Fruit fly (Drosophila melanogaster) whole organism, adult: ENCODE data around the gene CG5665.

Source experiments
- CG11617 ChIP-seq: fragments of 200-800 bp; sonication (Bioruptor generic); optimal IDR thresholded peaks from 2 replicates; lab custom pipeline; 2017; ENCODE audit warnings: mild to moderate bottlenecking, missing biosample characterization, missing genetic modification reagents, missing genetic modification characterization
- CG12768 ChIP-seq: fragments of 200-800 bp; sonication (Bioruptor generic); optimal IDR thresholded peaks from 2 replicates; lab custom pipeline; 2017; ENCODE audit warnings: missing biosample characterization, missing genetic modification characterization, mild to moderate bottlenecking, moderate library complexity, missing genetic modification reagents
- CG14711 ChIP-seq: fragments of 200-800 bp; sonication (Bioruptor generic); optimal IDR thresholded peaks from 2 replicates; lab custom pipeline; 2018; ENCODE audit warnings: missing biosample characterization, mild to moderate bottlenecking, missing genetic modification characterization, moderate library complexity
- CG1620 ChIP-seq: fragments of 200-800 bp; sonication (Bioruptor generic); optimal IDR thresholded peaks from 2 replicates; lab custom pipeline; 2016; ENCODE audit warnings: missing biosample characterization, missing genetic modification characterization
- CG33017 ChIP-seq: fragments of 200-800 bp; sonication (Bioruptor generic); optimal IDR thresholded peaks from 2 replicates; lab custom pipeline; 2018; ENCODE audit warnings: missing biosample characterization, mild to moderate bottlenecking, missing genetic modification characterization, moderate library complexity
- CG5204 ChIP-seq: fragments of 200-800 bp; sonication (Bioruptor generic); optimal IDR thresholded peaks from 2 replicates; lab custom pipeline; 2016; ENCODE audit warnings: missing biosample characterization, missing genetic modification characterization
- CG7045 ChIP-seq: fragments of 200-800 bp; sonication (Bioruptor generic); optimal IDR thresholded peaks from 2 replicates; lab custom pipeline; 2017; ENCODE audit warnings: missing biosample characterization, mild to moderate bottlenecking, missing genetic modification characterization
- CG7101 ChIP-seq: fragments of 200-800 bp; sonication (Bioruptor generic); optimal IDR thresholded peaks from 2 replicates; lab custom pipeline; 2018; ENCODE audit warnings: missing biosample characterization, mild to moderate bottlenecking, missing genetic modification characterization, moderate library complexity
- Clk ChIP-seq: fragments of 200-800 bp; sonication (Bioruptor generic); optimal IDR thresholded peaks from 2 replicates; lab custom pipeline; 2017; ENCODE audit warnings: missing biosample characterization, missing genetic modification characterization
- Crg-1 ChIP-seq: fragments of 200-800 bp; sonication (Bioruptor generic); optimal IDR thresholded peaks from 2 replicates; lab custom pipeline; 2016; ENCODE audit warnings: missing biosample characterization, missing genetic modification characterization
- Hr96 ChIP-seq: fragments of 200-800 bp; sonication (Bioruptor generic); optimal IDR thresholded peaks from 2 replicates; lab custom pipeline; 2016; ENCODE audit warnings: missing biosample characterization, missing genetic modification characterization
- Mnt ChIP-seq: fragments of 200-800 bp; sonication (Bioruptor generic); optimal IDR thresholded peaks from 2 replicates; lab custom pipeline; 2016; ENCODE audit warnings: missing biosample characterization, mild to moderate bottlenecking, missing genetic modification characterization
- bab1 ChIP-seq: fragments of 200-800 bp; sonication (Bioruptor generic); optimal IDR thresholded peaks from 3 replicates; lab custom pipeline; 2019; ENCODE audit warnings: missing biosample characterization, mild to moderate bottlenecking, missing genetic modification characterization, moderate library complexity
- cic ChIP-seq: fragments of 200-800 bp; sonication (Bioruptor generic); optimal IDR thresholded peaks from 2 replicates; lab custom pipeline; 2017; ENCODE audit warnings: missing biosample characterization, mild to moderate bottlenecking, missing genetic modification characterization, moderate library complexity
- cnc ChIP-seq, 2 experiments: fragments of >200 bp; optimal IDR thresholded peaks; 2 replicates each; lab custom pipeline; 2017
- kay ChIP-seq: fragments of 200-800 bp; sonication (Bioruptor generic); peaks from one replicate; lab custom pipeline; 2016; ENCODE audit warnings: missing biosample characterization, missing genetic modification characterization, borderline replicate concordance
- ovo ChIP-seq: fragments of 200-800 bp; sonication (Bioruptor generic); optimal IDR thresholded peaks from 2 replicates; lab custom pipeline; 2016; ENCODE audit warnings: missing biosample characterization, missing genetic modification characterization
- pad ChIP-seq: fragments of 200-800 bp; sonication (Bioruptor generic); optimal IDR thresholded peaks from 3 replicates; lab custom pipeline; 2017; ENCODE audit warnings: missing biosample characterization, missing genetic modification characterization, mild to moderate bottlenecking, moderate library complexity, missing genetic modification reagents
- tj ChIP-seq: fragments of 200-800 bp; sonication (Bioruptor generic); optimal IDR thresholded peaks from 3 replicates; lab custom pipeline; 2017; ENCODE audit warnings: missing biosample characterization, mild to moderate bottlenecking, missing genetic modification characterization, moderate library complexity
- toe ChIP-seq: fragments of 200-800 bp; sonication (Bioruptor generic); optimal IDR thresholded peaks from 2 replicates; lab custom pipeline; 2016; ENCODE audit warnings: missing biosample characterization, missing genetic modification characterization

The CG5665 gene

dm6 chr3L:20348581-20349093, 9.7 kb upstream of the CG5665 start:
- TF ChIP-seq cic (GFP tag; lab: Kevin White, UChicago) (no peak), pad (GFP tag; lab: Kevin White, UChicago) (peak; percentile 93)

DNA sequence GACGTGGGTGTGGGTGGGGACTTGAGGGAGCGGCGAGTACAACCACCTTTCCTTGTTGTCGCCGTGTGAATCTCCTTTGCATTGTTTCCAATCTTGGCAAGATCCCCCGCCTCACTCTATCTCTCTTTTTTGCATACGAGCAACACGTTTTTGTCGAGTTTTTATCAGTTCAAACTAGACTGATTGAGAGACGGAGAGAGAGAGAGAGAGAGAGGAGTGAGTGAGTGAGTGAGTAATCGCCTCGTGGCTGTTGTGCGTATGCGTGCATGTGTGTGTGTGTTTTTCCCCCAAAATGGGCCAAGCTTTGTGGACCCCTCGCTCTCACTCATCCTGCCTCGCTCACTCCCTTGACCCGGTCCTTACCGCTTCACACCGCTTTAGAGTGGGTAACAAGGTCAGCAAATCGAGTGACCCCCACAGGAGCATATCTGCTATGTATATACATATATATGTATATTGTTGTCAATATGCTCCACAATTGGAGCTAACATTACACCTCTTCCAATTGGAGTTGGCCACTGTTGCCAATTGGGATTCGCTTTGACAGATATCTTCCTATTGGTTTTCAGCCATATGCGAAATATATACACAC, 8.9 kb upstream of the CG5665 start:
- peak; percentile 92 for TF ChIP-seq kay (GFP tag; lab: Kevin White, UChicago)
- TF ChIP-seq CG5204 (GFP tag; lab: Kevin White, UChicago) = no peak
- peak; percentile 52 for TF ChIP-seq Mnt (GFP tag; lab: Kevin White, UChicago)

DNA sequence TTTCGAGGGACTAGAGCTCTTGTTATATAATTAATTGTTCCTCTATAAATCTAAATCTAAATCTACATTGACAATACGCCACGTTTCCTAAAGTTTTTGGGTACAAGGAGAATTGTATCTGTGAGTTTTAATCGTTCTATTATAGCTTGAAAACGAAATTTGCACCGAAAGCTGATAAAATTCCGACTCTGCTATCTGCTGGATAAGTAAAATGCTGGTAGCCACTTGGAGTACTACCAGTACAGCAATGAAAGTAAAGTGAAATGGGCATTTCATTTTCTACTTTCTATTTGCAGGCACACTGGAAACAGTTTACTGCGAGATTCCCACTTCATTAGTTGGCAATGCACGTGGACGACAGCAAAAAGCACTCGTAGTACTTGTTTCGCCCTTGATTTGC, 5.2 kb upstream of the CG5665 start, which contains the start of gene CG5618:
CG5618 (plus strand) TSS at position 301 of the 400 bp plus-strand sequence.
- TF ChIP-seq CG14711 (no peak), kay (GFP tag; lab: Kevin White, UChicago) (no peak), CG1620 (GFP tag; lab: Kevin White, UChicago) (no peak), cic (GFP tag; lab: Kevin White, UChicago) (no peak), Mnt (GFP tag; lab: Kevin White, UChicago) (no peak), CG11617 (no peak), cnc (optimal IDR thresholded peaks at IDR 0.05; lab: Kevin White, UChicago) (no peak), CG33017 (tag; lab: Kevin White, UChicago) (no peak), tj (GFP tag; lab: Kevin White, UChicago) (no peak), CG5204 (GFP tag; lab: Kevin White, UChicago) (no peak), CG7045 (GFP tag; lab: Kevin White, UChicago) (no peak), toe (GFP tag; lab: Kevin White, UChicago) (no peak), CG7101 (no peak), pad (GFP tag; lab: Kevin White, UChicago) (no peak), CG12768 (GFP tag; lab: Kevin White, UChicago) (no peak), bab1 (GFP tag; lab: Kevin White, UChicago) (no peak), Clk (GFP tag; lab: Kevin White, UChicago) (no peak), Hr96 (GFP tag; lab: Kevin White, UChicago) (no peak), Crg-1 (GFP tag; lab: Kevin White, UChicago) (no peak), ovo (GFP tag; lab: Kevin White, UChicago) (no peak)

- TF ChIP-seq CG11617 (peak; percentile 43), CG12768 (GFP tag; lab: Kevin White, UChicago) (peak; percentile 9), tj (GFP tag; lab: Kevin White, UChicago) (peak; percentile 10), CG7101 (peak; percentile 79), ovo (GFP tag; lab: Kevin White, UChicago) (no peak), CG33017 (tag; lab: Kevin White, UChicago) (peak; percentile 68), pad (GFP tag; lab: Kevin White, UChicago) (peak; percentile 19), cic (GFP tag; lab: Kevin White, UChicago) (peak; percentile 81), Mnt (GFP tag; lab: Kevin White, UChicago) (peak; percentile 30), bab1 (GFP tag; lab: Kevin White, UChicago) (no peak), CG7045 (GFP tag; lab: Kevin White, UChicago) (peak; percentile 54), Crg-1 (GFP tag; lab: Kevin White, UChicago) (no peak), Clk (GFP tag; lab: Kevin White, UChicago) (no peak), cnc (optimal IDR thresholded peaks at IDR 0.05; lab: Kevin White, UChicago) (no peak), toe (GFP tag; lab: Kevin White, UChicago) (no peak), CG14711 (peak; percentile 12), CG5204 (GFP tag; lab: Kevin White, UChicago) (no peak), Hr96 (GFP tag; lab: Kevin White, UChicago) (no peak), kay (GFP tag; lab: Kevin White, UChicago) (peak; percentile 83), CG1620 (GFP tag; lab: Kevin White, UChicago) (no peak)
Observed at dm6 chr3L:20353726-20354332, 4.5 kb upstream of the CG5665 start.

DNA sequence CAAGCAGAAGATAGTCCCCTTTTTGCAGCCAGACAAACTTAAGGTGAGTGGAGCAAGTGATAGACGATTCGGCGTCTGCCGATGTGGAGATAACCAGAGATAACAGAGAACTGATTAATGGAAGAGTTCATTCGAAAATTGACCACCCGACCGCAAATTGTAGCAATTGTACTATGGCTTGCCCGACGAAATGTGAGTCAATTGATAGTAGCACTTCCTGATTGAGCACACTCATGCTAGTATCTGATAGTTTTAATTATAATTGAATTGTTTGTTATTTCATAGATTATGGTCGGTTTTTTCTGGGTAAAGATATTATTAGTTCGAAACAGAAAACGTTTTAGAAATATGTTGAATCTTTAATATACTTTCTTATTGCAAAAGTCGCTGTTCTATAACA, 3.9 kb upstream of the CG5665 start:
- TF ChIP-seq CG11617 = no peak
- no peak for TF ChIP-seq bab1 (GFP tag; lab: Kevin White, UChicago)
- TF ChIP-seq cic (GFP tag; lab: Kevin White, UChicago) = no peak
- TF ChIP-seq Mnt (GFP tag; lab: Kevin White, UChicago) = no peak
- no peak for TF ChIP-seq toe (GFP tag; lab: Kevin White, UChicago)
- TF ChIP-seq CG33017 (tag; lab: Kevin White, UChicago) = no peak
- no peak for TF ChIP-seq CG1620 (GFP tag; lab: Kevin White, UChicago)
- no peak for TF ChIP-seq ovo (GFP tag; lab: Kevin White, UChicago)
- no peak for TF ChIP-seq CG12768 (GFP tag; lab: Kevin White, UChicago)
- no peak for TF ChIP-seq Crg-1 (GFP tag; lab: Kevin White, UChicago)
- no peak for TF ChIP-seq kay (GFP tag; lab: Kevin White, UChicago)
- no peak for TF ChIP-seq CG14711
- TF ChIP-seq Hr96 (GFP tag; lab: Kevin White, UChicago) = no peak
- no peak for TF ChIP-seq CG7101
- TF ChIP-seq CG7045 (GFP tag; lab: Kevin White, UChicago) = no peak
- TF ChIP-seq tj (GFP tag; lab: Kevin White, UChicago) = no peak
- TF ChIP-seq pad (GFP tag; lab: Kevin White, UChicago) = no peak
- TF ChIP-seq CG5204 (GFP tag; lab: Kevin White, UChicago) = no peak
